Worm (Caenorhabditis elegans) whole organism, young adult: Measurements from ENCODE around the gene C08F1.11.
"Not testable (repeated sequence)": the region's sequence is repeated elsewhere in the genome, so short reads cannot be mapped to it uniquely, and the experiment has no call there.

Experiments used
- efl-1 ChIP-seq: fragments of 150-350 bp; optimal IDR thresholded peaks from 2 replicates; lab custom pipeline; 2014; ENCODE audit warnings: missing biosample characterization, missing genetic modification reagents, missing genetic modification characterization
- lir-1 ChIP-seq: fragments of 200-800 bp; sonication (Bioruptor generic); conservative IDR thresholded peaks from 2 replicates; pipeline ENCODE4 v1.3.6; 2022; ENCODE audit warnings: missing genetic modification reagents, missing genetic modification characterization, missing compliant biosample characterization
- mcd-1 ChIP-seq: fragments of 200-800 bp; sonication (Bioruptor generic); IDR thresholded peaks from 2 replicates; pipeline ENCODE4 v1.3.6; 2022; ENCODE audit warnings: missing genetic modification reagents, missing genetic modification characterization, missing compliant biosample characterization
- nhr-90 ChIP-seq: sonication (generic microtip); optimal IDR thresholded peaks from 2 replicates; lab custom pipeline; 2016; ENCODE audit warnings: missing genotype, mild to moderate bottlenecking, missing genetic modification characterization, missing compliant biosample characterization
- sdz-38 ChIP-seq: sonication (generic microtip); optimal IDR thresholded peaks from 2 replicates; lab custom pipeline; 2016; ENCODE audit warnings: missing genotype, missing genetic modification characterization, missing compliant biosample characterization
- sea-2 ChIP-seq: fragments of 200-800 bp; sonication (Bioruptor generic); IDR thresholded peaks from 2 replicates; pipeline ENCODE4 v1.3.6; 2022; ENCODE audit warnings: missing genetic modification characterization, missing compliant biosample characterization
- unc-62 ChIP-seq: fragments of 150-350 bp; optimal IDR thresholded peaks from 2 replicates; lab custom pipeline; 2014; ENCODE audit warnings: missing biosample characterization, missing genetic modification reagents, missing genetic modification characterization

- not testable (repeated sequence) for TF ChIP-seq mcd-1; sea-2 (GFP tag; lab: Robert Waterston, UW); lir-1 (GFP tag; lab: Robert Waterston, UW); sdz-38 (tag; lab: Kevin White, UChicago); nhr-90 (tag; lab: Kevin White, UChicago); efl-1 (GFP tag; lab: Kevin White, UChicago); unc-62 (GFP tag; lab: Kevin White, UChicago)
Observed at ce11 chrII:1767458-1767857, 17.2 kb downstream of the C08F1.11 start.
